Fruit fly (Drosophila melanogaster): Measurements from ENCODE around the gene CG7632.
A peak's percentile ranks its signal among the peaks of the same experiment; 100 is the strongest.

The CG7632 gene

dm6 chr3L:21348983-21349432 is 44.5 kb downstream of the CG7632 start, which contains the start of gene ebd2 (continued):
- 0 out of 2 replicates have a peak, but pooled peaks have one; percentile 21 for TF ChIP-seq Scr (GFP tag; IDR thresholded peaks at IDR 0.05; ENCODE audit: partially characterized antibody)
- TF ChIP-seq Dll (GFP tag; IDR thresholded peaks at IDR 0.05; ENCODE audit: partially characterized antibody): no peak
- TF ChIP-seq chinmo (GFP tag; IDR thresholded peaks at IDR 0.05; ENCODE audit: partially characterized antibody): peak; percentile 91; the same call in 3 of the 4 replicates
- peak; percentile 36 for TF ChIP-seq PHDP (tag; optimal IDR thresholded peaks at IDR 0.05)
- TF ChIP-seq ase (GFP tag; IDR thresholded peaks at IDR 0.05): no peak
- peak; percentile 72 for TF ChIP-seq cg (GFP tag; optimal IDR thresholded peaks at IDR 0.05)
- TF ChIP-seq Hey (tag; optimal IDR thresholded peaks at IDR 0.05): peak; percentile 50
- peak; percentile 69 for TF ChIP-seq sug (tag; optimal IDR thresholded peaks at IDR 0.05)
- peak; percentile 67 for TF ChIP-seq CG15514 (GFP tag; optimal IDR thresholded peaks at IDR 0.05)
- TF ChIP-seq CG6254 (GFP tag; optimal IDR thresholded peaks at IDR 0.05): no peak
- TF ChIP-seq emc (GFP tag; optimal IDR thresholded peaks at IDR 0.05): peak; percentile 4
- no peak for TF ChIP-seq CG8765 (GFP tag; IDR thresholded peaks at IDR 0.05)
- TF ChIP-seq Hr78 (GFP tag; optimal IDR thresholded peaks at IDR 0.05): peak in 1 of 2 experiments; percentile 48
- 0 out of 2 replicates have a peak, but pooled peaks have one; percentile 20 for TF ChIP-seq tna (GFP tag; IDR thresholded peaks at IDR 0.05; ENCODE audit: partially characterized antibody)
- peak; percentile 99 for TF ChIP-seq Deaf1 (tag; optimal IDR thresholded peaks at IDR 0.05)
- peak; percentile 19 for TF ChIP-seq oc (tag; optimal IDR thresholded peaks at IDR 0.05)
- peak in 1 of 2 experiments; percentile 2 for TF ChIP-seq Trl (optimal IDR thresholded peaks at IDR 0.05)
- no peak for TF ChIP-seq Trl (GFP tag; optimal IDR thresholded peaks at IDR 0.05)
- TF ChIP-seq bbx (GFP tag; IDR thresholded peaks at IDR 0.05; ENCODE audit: partially characterized antibody): no peak
- TF ChIP-seq CG12299 (tag; optimal IDR thresholded peaks at IDR 0.05): peak; percentile 23
- peak; percentile 53 for TF ChIP-seq Hmr (GFP tag; optimal IDR thresholded peaks at IDR 0.05)
- TF ChIP-seq Dref (GFP tag; IDR thresholded peaks at IDR 0.05): 0 out of 2 replicates have a peak, but pooled peaks have one; percentile 1
- peak; percentile 58 for TF ChIP-seq her (GFP tag; optimal IDR thresholded peaks at IDR 0.05)
- TF ChIP-seq vvl (GFP tag; IDR thresholded peaks at IDR 0.05): peak; percentile 15; the same call in 1 of the 2 replicates
- TF ChIP-seq CG13296 (GFP tag; optimal IDR thresholded peaks at IDR 0.05): peak; percentile 21
- TF ChIP-seq bowl (GFP tag; IDR thresholded peaks at IDR 0.05): no peak; the same call in 1 of the 2 replicates
- TF ChIP-seq CG8290 (GFP tag; optimal IDR thresholded peaks at IDR 0.05): peak; percentile 17
- no peak for TF ChIP-seq CG8290 (tag; optimal IDR thresholded peaks at IDR 0.05)
- 0 out of 2 replicates have a peak, but pooled peaks have one; percentile 14 for TF ChIP-seq E2f2 (GFP tag; IDR thresholded peaks at IDR 0.05)
- no peak for TF ChIP-seq CG10274 (GFP tag; optimal IDR thresholded peaks at IDR 0.05)
- peak; percentile 25 for TF ChIP-seq CHES-1-like (GFP tag; optimal IDR thresholded peaks at IDR 0.05)
- peak; percentile 68 for TF ChIP-seq CG34376 (GFP tag; optimal IDR thresholded peaks at IDR 0.05)
- TF ChIP-seq HmgZ (tag; optimal IDR thresholded peaks at IDR 0.05): peak; percentile 63
- TF ChIP-seq trem (tag; optimal IDR thresholded peaks at IDR 0.05): no peak
- peak; percentile 22 for TF ChIP-seq odd (GFP tag; optimal IDR thresholded peaks at IDR 0.05)
- peak; percentile 51 for TF ChIP-seq CG2678 (tag; optimal IDR thresholded peaks at IDR 0.05)
- peak; percentile 25 for TF ChIP-seq CG7839 (tag; optimal IDR thresholded peaks at IDR 0.05)
- peak; percentile 59 for TF ChIP-seq BtbVII (GFP tag; optimal IDR thresholded peaks at IDR 0.05)
- no peak for TF ChIP-seq CG7372 (GFP tag; IDR thresholded peaks at IDR 0.05)
- TF ChIP-seq ftz-f1 (GFP tag; optimal IDR thresholded peaks at IDR 0.05): peak; percentile 48
- TF ChIP-seq CG9727 (GFP tag; optimal IDR thresholded peaks at IDR 0.05): peak; percentile 8
- peak; percentile 20 for TF ChIP-seq CG16863 (GFP tag; optimal IDR thresholded peaks at IDR 0.05)
- TF ChIP-seq Dip3 (GFP tag; optimal IDR thresholded peaks at IDR 0.05): no peak
- TF ChIP-seq H2.0 (GFP tag; IDR thresholded peaks at IDR 0.05): no peak
- peak; percentile 7 for TF ChIP-seq CG12155 (GFP tag; optimal IDR thresholded peaks at IDR 0.05)
- peak; percentile 87 for TF ChIP-seq Med (GFP tag)
- peak; percentile 7 for TF ChIP-seq CG10209 (GFP tag; optimal IDR thresholded peaks at IDR 0.05)
- no peak for TF ChIP-seq CG12942 (GFP tag; optimal IDR thresholded peaks at IDR 0.05)
- TF ChIP-seq CG11093 (GFP tag; IDR thresholded peaks at IDR 0.05): no peak
- no peak for TF ChIP-seq Ada2b (GFP tag; IDR thresholded peaks at IDR 0.05)
